Worm (Caenorhabditis elegans) whole organism, L3 larva: Measurements from ENCODE around the gene Y49F6A.11.

Experiments used
- ZK546.5 ChIP-seq: sonication (generic microtip); optimal IDR thresholded peaks from 2 replicates; lab custom pipeline; 2017; ENCODE audit warnings: missing biosample characterization, missing genetic modification characterization
- elt-1 ChIP-seq: fragments of 150-350 bp; optimal IDR thresholded peaks from 2 replicates; lab custom pipeline; 2014; ENCODE audit warnings: missing biosample characterization, missing genetic modification characterization
- lin-39 ChIP-seq: fragments of 150-350 bp; optimal IDR thresholded peaks from 2 replicates; lab custom pipeline; 2018; ENCODE audit warnings: missing biosample characterization, missing genetic modification reagents, missing genetic modification characterization
- nhr-237 ChIP-seq: fragments of 150-350 bp; optimal IDR thresholded peaks from 2 replicates; lab custom pipeline; 2014; ENCODE audit warnings: missing biosample characterization, missing genetic modification characterization
- nhr-77 ChIP-seq: fragments of 150-350 bp; optimal IDR thresholded peaks from 2 replicates; lab custom pipeline; 2014; ENCODE audit warnings: missing biosample characterization, missing genetic modification characterization
- unc-39 ChIP-seq: sonication (generic microtip); optimal IDR thresholded peaks from 4 replicates; lab custom pipeline; 2017; ENCODE audit warnings: missing biosample characterization, missing genetic modification characterization
- unc-62 ChIP-seq: fragments of 150-350 bp; sonication (generic microtip); optimal IDR thresholded peaks from 4 replicates; lab custom pipeline; 2014; ENCODE audit warnings: missing biosample characterization, missing genetic modification reagents, missing genetic modification characterization
- ztf-11 ChIP-seq: fragments of 150-350 bp; optimal IDR thresholded peaks from 2 replicates; lab custom pipeline; 2014; ENCODE audit warnings: missing biosample characterization, missing genetic modification characterization

DNA sequence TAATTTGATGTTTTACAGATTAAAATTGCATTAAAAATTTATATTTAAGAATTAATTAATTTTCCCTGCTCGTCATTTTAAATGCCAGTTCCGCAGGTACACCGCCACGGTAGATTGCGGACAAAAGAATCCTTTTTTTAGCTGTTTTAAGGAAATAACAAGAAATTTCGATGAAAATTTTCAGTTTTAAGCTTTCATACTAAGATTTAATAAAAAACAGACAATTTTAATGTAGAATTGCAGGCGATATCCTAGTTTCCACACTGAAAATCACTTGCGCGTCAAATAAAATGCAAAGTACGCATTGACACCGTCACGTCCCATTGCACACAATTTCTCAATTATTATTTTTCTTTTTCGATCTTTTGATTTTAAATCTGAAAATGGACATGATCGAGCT lies 45.2 kb downstream of the Y49F6A.11 start, which contains the start of gene dnc-3:
- TF ChIP-seq lin-39 (no peak), ZK546.5 (tag; lab: Kevin White, UChicago) (no peak), nhr-77 (no peak), nhr-237 (no peak), unc-39 (no peak), elt-1 (tag; lab: Kevin White, UChicago) (no peak), ztf-11 (no peak), unc-62 (GFP tag; lab: Kevin White, UChicago) (no peak)
